Fruit fly (Drosophila melanogaster) whole organism: ENCODE measurements around the gene Tcs5.

Source experiments
- CG8478 ChIP-seq: fragments of >200 bp; optimal IDR thresholded peaks from 2 replicates; lab custom pipeline; 2018; ENCODE audit warnings: inconsistent platforms
- Dll ChIP-seq: fragments of >200 bp; optimal IDR thresholded peaks from 2 replicates; lab custom pipeline; 2017
- EcR ChIP-seq, 2 experiments: fragments of >200 bp; optimal IDR thresholded peaks; 2 replicates each; lab custom pipeline; 2017; ENCODE audit warnings: missing biosample characterization in 2 of 2, missing genetic modification characterization in 2 of 2, missing genetic modification reagents in 2 of 2
- pan ChIP-seq: fragments of >200 bp; optimal IDR thresholded peaks from 2 replicates; lab custom pipeline; 2017
- psq ChIP-seq: fragments of >200 bp; optimal IDR thresholded peaks from 2 replicates; lab custom pipeline; 2017
- usp ChIP-seq: fragments of >200 bp; optimal IDR thresholded peaks from 2 replicates; lab custom pipeline; 2017; ENCODE audit warnings: missing biosample characterization, missing genetic modification characterization, mixed read lengths

Gene Tcs5

dm6 chr3L:5178903-5179302, 39.7 kb upstream of the Tcs5 start:
- no peak for TF ChIP-seq Dll
- TF ChIP-seq psq (lab: Kevin White, UChicago) = no peak
- no peak for TF ChIP-seq usp (GFP tag; lab: Kevin White, UChicago)
- TF ChIP-seq EcR (GFP tag; optimal IDR thresholded peaks at IDR 0.05; lab: Kevin White, UChicago) = no peak
- TF ChIP-seq pan (lab: Kevin White, UChicago) = no peak
- TF ChIP-seq CG8478 (lab: Kevin White, UChicago) = no peak

dm6 chr3L:5176789-5177188, 37.6 kb upstream of the Tcs5 start:
- no peak for TF ChIP-seq EcR (GFP tag; optimal IDR thresholded peaks at IDR 0.05; lab: Kevin White, UChicago)
- no peak for TF ChIP-seq pan (lab: Kevin White, UChicago)
- no peak for TF ChIP-seq CG8478 (lab: Kevin White, UChicago)
- no peak for TF ChIP-seq Dll
- no peak for TF ChIP-seq psq (lab: Kevin White, UChicago)
- no peak for TF ChIP-seq usp (GFP tag; lab: Kevin White, UChicago)

dm6 chr3L:5176071-5176470, 36.9 kb upstream of the Tcs5 start:
- TF ChIP-seq psq (lab: Kevin White, UChicago) (no peak), pan (lab: Kevin White, UChicago) (no peak), CG8478 (lab: Kevin White, UChicago) (no peak)

dm6 chr3L:5172470-5172869, 33.3 kb upstream of the Tcs5 start:
- TF ChIP-seq Dll (no peak), usp (GFP tag; lab: Kevin White, UChicago) (no peak), CG8478 (lab: Kevin White, UChicago) (no peak), pan (lab: Kevin White, UChicago) (no peak), EcR (GFP tag; optimal IDR thresholded peaks at IDR 0.05; lab: Kevin White, UChicago) (no peak), psq (lab: Kevin White, UChicago) (no peak)

- TF ChIP-seq CG8478 (lab: Kevin White, UChicago) = no peak
- TF ChIP-seq Dll = no peak
- TF ChIP-seq EcR (GFP tag; optimal IDR thresholded peaks at IDR 0.05; lab: Kevin White, UChicago) = no peak
- no peak for TF ChIP-seq pan (lab: Kevin White, UChicago)
- no peak for TF ChIP-seq psq (lab: Kevin White, UChicago)
- TF ChIP-seq usp (GFP tag; lab: Kevin White, UChicago) = no peak
Measured at dm6 chr3L:5154917-5155613, 15.9 kb upstream of the Tcs5 start.

dm6 chr3L:5152354-5152806, 13.2 kb upstream of the Tcs5 start, which contains the start of the genes Gen and Srp54k:
Gene Gen, minus strand, starts transcription at chr3L:5152376.
Gene Srp54k, plus strand, starts transcription at chr3L:5152678.
- no peak for TF ChIP-seq pan (lab: Kevin White, UChicago)
- TF ChIP-seq EcR (GFP tag; optimal IDR thresholded peaks at IDR 0.05; lab: Kevin White, UChicago) = no peak
- no peak for TF ChIP-seq CG8478 (lab: Kevin White, UChicago)
- TF ChIP-seq Dll = no peak
- TF ChIP-seq usp (GFP tag; lab: Kevin White, UChicago) = no peak
- no peak for TF ChIP-seq psq (lab: Kevin White, UChicago)

- no peak for TF ChIP-seq Dll
- TF ChIP-seq EcR (GFP tag; optimal IDR thresholded peaks at IDR 0.05; lab: Kevin White, UChicago) = no peak
- TF ChIP-seq psq (lab: Kevin White, UChicago) = no peak
- TF ChIP-seq usp (GFP tag; lab: Kevin White, UChicago) = no peak
- no peak for TF ChIP-seq pan (lab: Kevin White, UChicago)
- TF ChIP-seq CG8478 (lab: Kevin White, UChicago) = no peak
Measured at dm6 chr3L:5145814-5146244, 6.6 kb upstream of the Tcs5 start, which contains the start of the genes Fitm and AlaRS-m. Gene Fitm, minus strand, starts transcription at chr3L:5146063. Gene AlaRS-m, plus strand, starts transcription at chr3L:5146098.

dm6 chr3L:5141380-5142101, 2.3 kb upstream of the Tcs5 start, which contains the start of the genes Dhrs4 and Gdap1:
Gene Dhrs4, minus strand, starts transcription at chr3L:5141646.
Gene Gdap1, plus strand, starts transcription at chr3L:5141953.
- TF ChIP-seq psq (lab: Kevin White, UChicago) = no peak
- TF ChIP-seq EcR (GFP tag; optimal IDR thresholded peaks at IDR 0.05; lab: Kevin White, UChicago) = no peak
- no peak for TF ChIP-seq usp (GFP tag; lab: Kevin White, UChicago)
- no peak for TF ChIP-seq CG8478 (lab: Kevin White, UChicago)
- no peak for TF ChIP-seq pan (lab: Kevin White, UChicago)
- no peak for TF ChIP-seq Dll

dm6 chr3L:5136123-5136522, 3.1 kb downstream of the Tcs5 start, which contains the start of the genes CG10674 and CG4611:
Gene CG10674, minus strand, starts transcription at chr3L:5136292.
Gene CG4611, plus strand, starts transcription at chr3L:5136376.
- no peak for TF ChIP-seq EcR (GFP tag; optimal IDR thresholded peaks at IDR 0.05; lab: Kevin White, UChicago)

dm6 chr3L:5133704-5134430, 5.3 kb downstream of the Tcs5 start, which contains the start of gene Yod1:
Gene Yod1, plus strand, starts transcription at chr3L:5133871.
- TF ChIP-seq CG8478 (lab: Kevin White, UChicago) (no peak), EcR (GFP tag; optimal IDR thresholded peaks at IDR 0.05; lab: Kevin White, UChicago) (no peak), Dll (no peak), usp (GFP tag; lab: Kevin White, UChicago) (no peak), pan (lab: Kevin White, UChicago) (no peak), psq (lab: Kevin White, UChicago) (no peak)

- TF ChIP-seq CG8478 (lab: Kevin White, UChicago) (no peak), psq (lab: Kevin White, UChicago) (no peak), pan (lab: Kevin White, UChicago) (no peak), EcR (GFP tag; optimal IDR thresholded peaks at IDR 0.05; lab: Kevin White, UChicago) (no peak), Dll (no peak), usp (GFP tag; lab: Kevin White, UChicago) (no peak)
Measured at dm6 chr3L:5132966-5133365, 6.2 kb downstream of the Tcs5 start, which contains the start of gene CG15213. Gene CG15213, minus strand, starts transcription at chr3L:5133220.
